Fruit fly (Drosophila melanogaster): Measurements from ENCODE around the gene CG15824.

The CG15824 gene

dm6 chr2L:840022-840421, 44.9 kb downstream of the CG15824 start:
- no peak for TF ChIP-seq CG6683 (GFP tag; optimal IDR thresholded peaks at IDR 0.05)
- TF ChIP-seq grau (tag; optimal IDR thresholded peaks at IDR 0.05): no peak
- TF ChIP-seq CG7372 (GFP tag; IDR thresholded peaks at IDR 0.05): no peak
- TF ChIP-seq Hr78 (GFP tag; optimal IDR thresholded peaks at IDR 0.05): peak in 1 of 2 experiments; percentile 84

dm6 chr2L:838786-839185, 46.2 kb downstream of the CG15824 start:
- TF ChIP-seq grn (GFP tag; optimal IDR thresholded peaks at IDR 0.05): peak; percentile 22
- no peak for TF ChIP-seq YL-1 (GFP tag; optimal IDR thresholded peaks at IDR 0.05)
- TF ChIP-seq sug (tag; optimal IDR thresholded peaks at IDR 0.05): peak; percentile 29
- peak; percentile 62 for TF ChIP-seq mirr (GFP tag; optimal IDR thresholded peaks at IDR 0.05)
- TF ChIP-seq CG18599 (GFP tag; optimal IDR thresholded peaks at IDR 0.05): peak; percentile 3
- peak; percentile 3 for TF ChIP-seq Med (GFP tag)
- TF ChIP-seq Mrtf (GFP tag; IDR thresholded peaks at IDR 0.05): no peak
- TF ChIP-seq exex (tag; optimal IDR thresholded peaks at IDR 0.05): peak; percentile 97
- no peak for TF ChIP-seq HLH4C (GFP tag; IDR thresholded peaks at IDR 0.05; ENCODE audit: partially characterized antibody)

- TF ChIP-seq Oaz (GFP tag; IDR thresholded peaks at IDR 0.05): 0 out of 2 replicates have a peak, but pooled peaks have one; percentile 15
- TF ChIP-seq zfh1 (GFP tag; IDR thresholded peaks at IDR 0.05): no peak
- TF ChIP-seq sens (GFP tag): peak; percentile 89
- TF ChIP-seq dmrt99B (tag; optimal IDR thresholded peaks at IDR 0.05): peak; percentile 35
- TF ChIP-seq CG3407 (GFP tag; optimal IDR thresholded peaks at IDR 0.05): peak; percentile 14
- peak; percentile 42 for TF ChIP-seq jumu (GFP tag; optimal IDR thresholded peaks at IDR 0.05)
- TF ChIP-seq CG14014 (GFP tag; IDR thresholded peaks at IDR 0.05): peak; percentile 30; the same call in 1 of the 2 replicates
- TF ChIP-seq Drgx (GFP tag; IDR thresholded peaks at IDR 0.05): peak; percentile 89
- TF ChIP-seq CG10366 (GFP tag; IDR thresholded peaks at IDR 0.05): 0 out of 2 replicates have a peak, but pooled peaks have one; percentile 14
- peak; percentile 80 for TF ChIP-seq Med (GFP tag)
- no peak for TF ChIP-seq nau (GFP tag; optimal IDR thresholded peaks at IDR 0.05)
- peak; percentile 40; the same call in 1 of the 2 replicates for TF ChIP-seq ranshi (GFP tag; IDR thresholded peaks at IDR 0.05)
- peak; percentile 46 for TF ChIP-seq CG7786 (GFP tag; optimal IDR thresholded peaks at IDR 0.05)
- peak; percentile 35 for TF ChIP-seq CG9609 (GFP tag; optimal IDR thresholded peaks at IDR 0.05)
- peak; percentile 79 for TF ChIP-seq row (GFP tag; IDR thresholded peaks at IDR 0.05)
- peak; percentile 53 for TF ChIP-seq CG15269 (tag; optimal IDR thresholded peaks at IDR 0.05)
- TF ChIP-seq CG2889 (GFP tag; IDR thresholded peaks at IDR 0.05): 0 out of 3 replicates have a peak, but pooled peaks have one; percentile 34
- no peak for TF ChIP-seq CG8478 (optimal IDR thresholded peaks at IDR 0.05)
- peak; percentile 3 for TF ChIP-seq CHES-1-like (GFP tag; optimal IDR thresholded peaks at IDR 0.05)
- peak; percentile 51 to 54 for TF ChIP-seq chif (GFP tag; optimal IDR thresholded peaks at IDR 0.05)
- no peak for TF ChIP-seq sc (optimal IDR thresholded peaks at IDR 0.05)
- peak; percentile 58 for TF ChIP-seq sc (GFP tag; optimal IDR thresholded peaks at IDR 0.05)
- peak; percentile 87 for TF ChIP-seq ci (GFP tag; IDR thresholded peaks at IDR 0.05)
- peak; percentile 56; the same call in 1 of the 3 replicates for TF ChIP-seq Optix (GFP tag; IDR thresholded peaks at IDR 0.05)
- no peak for TF ChIP-seq ftz-f1 (GFP tag; optimal IDR thresholded peaks at IDR 0.05)
- TF ChIP-seq Xbp1 (GFP tag; optimal IDR thresholded peaks at IDR 0.05): peak; percentile 73
- no peak for TF ChIP-seq prd (optimal IDR thresholded peaks at IDR 0.05)
- TF ChIP-seq prd (GFP tag; IDR thresholded peaks at IDR 0.05): peak; percentile 29; the same call in 1 of the 3 replicates
- TF ChIP-seq CG9437 (GFP tag; optimal IDR thresholded peaks at IDR 0.05): peak; percentile 10
- peak; percentile 19 for TF ChIP-seq Atf3 (GFP tag; optimal IDR thresholded peaks at IDR 0.05)
- peak; percentile 41 for TF ChIP-seq D19B (GFP tag; optimal IDR thresholded peaks at IDR 0.05)
- TF ChIP-seq CG11456 (GFP tag; IDR thresholded peaks at IDR 0.05): 0 out of 3 replicates have a peak, but pooled peaks have one; percentile 37
- TF ChIP-seq Atf6 (GFP tag; IDR thresholded peaks at IDR 0.05): peak; percentile 27; the same call in 1 of the 2 replicates
- TF ChIP-seq Atf-2 (GFP tag; optimal IDR thresholded peaks at IDR 0.05): peak; percentile 54
- TF ChIP-seq Blimp-1 (GFP tag; optimal IDR thresholded peaks at IDR 0.05): peak; percentile 6
- TF ChIP-seq p53 (GFP tag; optimal IDR thresholded peaks at IDR 0.05): no peak
- peak; percentile 66 for TF ChIP-seq CG17328 (GFP tag; IDR thresholded peaks at IDR 0.05)
These were observed 47.0 kb downstream of the CG15824 start for dm6 chr2L:837989-838388.
